Fruit fly (Drosophila melanogaster): Measurements from ENCODE around the gene mey.

Gene mey

DNA sequence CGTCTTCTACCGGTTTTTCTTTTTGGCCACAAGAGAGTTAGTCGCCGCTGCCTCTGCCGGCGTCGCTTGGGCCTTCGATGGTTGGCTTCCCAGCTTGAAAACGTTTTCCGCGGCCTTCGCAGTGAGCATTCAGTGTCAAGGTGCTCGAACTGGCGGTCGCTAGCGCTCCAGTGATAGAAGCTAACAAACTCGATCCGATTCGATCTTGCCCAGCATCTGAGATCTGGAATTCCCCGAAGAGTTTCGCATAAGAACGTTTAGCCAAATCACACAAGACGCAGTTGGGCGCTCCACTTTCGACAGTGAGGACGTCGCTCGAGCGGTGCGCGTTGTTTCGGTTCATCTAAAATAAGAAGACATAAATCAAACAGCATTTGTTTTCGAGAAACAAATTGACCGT lies at the start of gene mey:
Gene mey (plus strand): TSS at position 122 of the 400 bp plus-strand sequence.
- TF ChIP-seq pan (optimal IDR thresholded peaks at IDR 0.05) (no peak), EcR (GFP tag; optimal IDR thresholded peaks at IDR 0.05) (no peak), CG8478 (optimal IDR thresholded peaks at IDR 0.05) (no peak), psq (optimal IDR thresholded peaks at IDR 0.05) (no peak), Dll (optimal IDR thresholded peaks at IDR 0.05) (no peak), usp (GFP tag; optimal IDR thresholded peaks at IDR 0.05) (no peak)

DNA sequence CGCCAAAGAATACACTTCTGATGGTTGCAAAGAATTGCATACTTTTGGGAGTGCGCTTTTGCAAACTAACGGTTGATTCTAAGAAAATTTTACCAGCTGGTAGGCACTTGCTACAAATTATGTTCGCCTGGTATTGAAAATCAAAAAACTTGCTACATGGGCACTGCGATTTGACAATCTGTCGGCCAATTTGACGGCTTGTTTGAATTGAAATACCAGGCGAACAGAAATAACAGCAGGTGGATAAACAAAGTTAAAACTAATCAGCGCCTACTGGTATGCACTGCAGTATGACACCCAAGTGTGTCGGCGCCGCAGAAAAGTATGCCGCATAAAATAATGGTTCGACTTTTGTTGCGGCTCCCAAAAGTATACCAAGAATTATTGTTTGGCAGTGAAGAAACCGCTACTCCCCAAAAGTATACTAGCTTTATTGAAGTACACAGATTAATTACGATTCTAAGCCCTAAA lies 41.0 kb upstream of the mey start:
- TF ChIP-seq CG8478 (optimal IDR thresholded peaks at IDR 0.05) (no peak), pan (optimal IDR thresholded peaks at IDR 0.05) (no peak), Dll (optimal IDR thresholded peaks at IDR 0.05) (no peak), psq (optimal IDR thresholded peaks at IDR 0.05) (no peak), EcR (GFP tag; optimal IDR thresholded peaks at IDR 0.05) (no peak), usp (GFP tag; optimal IDR thresholded peaks at IDR 0.05) (no peak)

DNA sequence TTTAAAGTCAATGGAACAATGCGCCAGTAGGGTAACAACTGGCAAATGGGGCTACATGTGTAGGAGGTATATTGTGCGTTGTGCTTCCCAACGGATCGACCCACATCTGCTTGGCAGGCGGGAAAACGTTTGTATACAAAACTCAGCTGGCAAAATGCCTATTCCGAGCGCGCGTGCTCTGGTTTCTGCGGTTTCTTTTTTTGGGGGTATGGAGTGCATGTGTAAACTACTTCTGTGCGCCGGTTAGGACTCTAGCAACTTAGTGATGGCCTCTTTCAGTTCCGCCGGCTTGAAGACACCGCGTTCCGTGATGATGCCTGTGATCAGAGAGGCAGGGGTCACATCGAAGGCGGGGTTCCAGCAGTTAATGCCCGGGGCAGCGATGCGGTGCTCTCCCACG lies 39.3 kb upstream of the mey start, which contains the start of gene Loxl1:
Gene Loxl1 (minus strand): TSS at position 101 of the 400 bp plus-strand sequence.
- no peak for TF ChIP-seq usp (GFP tag; optimal IDR thresholded peaks at IDR 0.05)
- no peak for TF ChIP-seq CG8478 (optimal IDR thresholded peaks at IDR 0.05)

DNA sequence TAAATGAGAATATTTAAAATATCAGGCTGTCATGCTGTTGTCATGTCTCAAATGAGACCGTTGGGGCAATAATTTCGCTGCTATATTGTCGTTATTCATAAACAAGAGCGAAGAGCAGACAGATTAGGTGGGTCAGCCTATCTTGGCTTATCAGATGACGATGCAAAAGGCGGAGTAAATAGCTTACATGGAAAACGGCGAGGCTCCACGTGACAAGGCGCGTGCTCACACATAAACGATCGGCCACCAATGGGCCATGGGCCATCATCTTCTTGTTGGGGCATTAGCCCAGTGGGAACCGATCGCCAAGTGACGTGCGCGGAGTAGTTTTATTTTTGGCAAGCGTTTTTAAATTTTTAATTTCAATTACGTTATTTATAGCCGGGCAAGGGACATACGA lies 37.8 kb upstream of the mey start:
- TF ChIP-seq usp (GFP tag; optimal IDR thresholded peaks at IDR 0.05) (no peak), pan (optimal IDR thresholded peaks at IDR 0.05) (no peak), psq (optimal IDR thresholded peaks at IDR 0.05) (no peak)

DNA sequence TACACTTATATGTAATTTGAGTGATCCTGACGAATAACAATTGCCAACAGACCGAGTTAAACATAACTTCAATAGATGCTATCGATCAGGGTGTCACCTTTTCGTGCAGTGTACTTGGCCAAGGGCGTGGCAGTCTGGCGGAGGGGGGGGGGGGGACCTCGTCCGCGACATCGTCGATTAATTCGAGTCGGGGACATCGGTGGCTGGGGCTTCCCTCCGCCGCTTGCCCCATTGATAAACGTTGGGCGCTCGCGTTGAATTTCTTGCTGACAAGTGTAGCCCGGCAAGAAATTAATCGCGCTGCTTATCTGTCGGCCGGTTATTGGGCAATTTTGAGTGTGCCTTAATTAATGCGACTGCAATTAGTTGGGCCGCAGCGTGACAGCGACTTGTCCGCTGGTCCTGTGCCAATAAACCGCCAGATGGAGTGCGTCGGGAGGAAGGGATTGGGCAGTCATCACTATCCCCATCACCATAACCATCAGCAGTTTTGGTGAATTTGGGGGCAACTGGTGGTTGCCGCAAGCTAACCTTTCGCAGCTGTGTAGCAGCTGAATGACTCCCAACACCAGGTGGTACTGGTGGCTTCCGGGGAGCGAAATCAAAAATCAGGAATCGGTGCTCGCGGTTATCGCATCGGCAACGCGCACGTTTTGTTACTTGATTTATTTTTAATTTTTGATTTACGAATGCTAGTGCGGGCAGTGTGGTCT lies 36.6 kb upstream of the mey start:
- peak; percentile 23 for TF ChIP-seq Dll (optimal IDR thresholded peaks at IDR 0.05)
- no peak for TF ChIP-seq EcR (GFP tag; optimal IDR thresholded peaks at IDR 0.05)
- no peak for TF ChIP-seq usp (GFP tag; optimal IDR thresholded peaks at IDR 0.05)

DNA sequence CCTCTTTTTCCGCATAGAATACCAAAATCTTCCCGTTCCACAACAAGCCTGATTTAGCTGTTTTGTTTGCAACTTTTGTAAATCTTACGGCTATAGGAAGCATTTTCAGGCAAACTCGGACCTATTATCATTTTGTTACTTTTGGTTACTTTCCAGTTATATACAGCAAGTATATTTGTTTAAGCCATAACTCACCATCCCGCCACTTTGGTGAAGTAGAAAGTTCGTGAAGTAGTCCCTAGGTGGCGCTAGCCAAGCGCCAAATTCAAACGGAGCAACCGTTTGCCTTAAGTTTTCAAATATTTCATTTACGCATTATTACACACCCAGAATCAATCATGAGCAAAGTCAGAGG lies 36.0 kb upstream of the mey start, which contains the start of the genes CG11334 and CG11333:
Gene CG11334 (minus strand): TSS at position 26 of the 355 bp plus-strand sequence.
Gene CG11333 (plus strand): TSS at position 290 of the 355 bp plus-strand sequence.
- no peak for TF ChIP-seq CG8478 (optimal IDR thresholded peaks at IDR 0.05)
- no peak for TF ChIP-seq usp (GFP tag; optimal IDR thresholded peaks at IDR 0.05)

DNA sequence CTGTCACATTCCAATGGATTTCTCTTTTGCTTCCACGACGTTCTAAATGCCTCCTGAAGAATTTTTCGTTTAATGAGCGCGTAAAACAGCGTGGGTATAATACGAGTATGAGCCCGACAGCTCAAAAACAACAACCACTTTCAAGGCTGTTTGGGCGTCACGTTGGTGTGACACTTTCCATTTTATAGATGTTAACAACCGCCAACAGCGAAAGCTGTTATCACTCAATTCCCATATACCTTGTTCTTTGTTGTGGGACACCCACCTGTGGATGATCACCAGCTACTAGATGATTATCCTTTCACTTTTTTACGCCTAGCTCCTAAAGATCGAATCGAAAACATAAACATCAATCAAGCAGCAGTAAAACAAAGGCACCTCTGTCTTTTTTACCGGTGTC lies 21.9 kb upstream of the mey start:
- TF ChIP-seq Dll (optimal IDR thresholded peaks at IDR 0.05) (no peak), EcR (GFP tag; optimal IDR thresholded peaks at IDR 0.05) (no peak), CG8478 (optimal IDR thresholded peaks at IDR 0.05) (no peak), psq (optimal IDR thresholded peaks at IDR 0.05) (no peak), usp (GFP tag; optimal IDR thresholded peaks at IDR 0.05) (no peak), pan (optimal IDR thresholded peaks at IDR 0.05) (no peak)

DNA sequence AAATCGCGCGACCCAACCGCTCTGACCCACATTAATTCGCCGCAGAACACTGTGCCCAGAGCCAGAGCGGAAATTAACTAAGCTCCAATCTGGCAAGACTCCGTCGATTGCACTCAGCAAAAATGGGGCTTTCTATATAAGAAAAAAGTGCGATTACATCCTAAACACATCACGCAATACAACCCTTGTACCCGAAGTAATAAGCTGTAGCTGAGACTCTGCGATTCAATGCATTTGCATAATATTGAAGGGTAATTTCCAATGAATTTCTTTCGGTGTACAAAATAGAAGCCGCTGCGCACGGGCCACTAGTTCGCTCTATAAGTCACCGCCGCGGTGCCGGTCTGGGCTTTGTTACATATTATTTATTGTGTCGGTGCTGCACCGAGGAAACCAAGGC lies 16.9 kb upstream of the mey start:
- TF ChIP-seq Dll (optimal IDR thresholded peaks at IDR 0.05) (no peak), EcR (GFP tag; optimal IDR thresholded peaks at IDR 0.05) (no peak), psq (optimal IDR thresholded peaks at IDR 0.05) (no peak), pan (optimal IDR thresholded peaks at IDR 0.05) (no peak), CG8478 (optimal IDR thresholded peaks at IDR 0.05) (no peak), usp (GFP tag; optimal IDR thresholded peaks at IDR 0.05) (no peak)

DNA sequence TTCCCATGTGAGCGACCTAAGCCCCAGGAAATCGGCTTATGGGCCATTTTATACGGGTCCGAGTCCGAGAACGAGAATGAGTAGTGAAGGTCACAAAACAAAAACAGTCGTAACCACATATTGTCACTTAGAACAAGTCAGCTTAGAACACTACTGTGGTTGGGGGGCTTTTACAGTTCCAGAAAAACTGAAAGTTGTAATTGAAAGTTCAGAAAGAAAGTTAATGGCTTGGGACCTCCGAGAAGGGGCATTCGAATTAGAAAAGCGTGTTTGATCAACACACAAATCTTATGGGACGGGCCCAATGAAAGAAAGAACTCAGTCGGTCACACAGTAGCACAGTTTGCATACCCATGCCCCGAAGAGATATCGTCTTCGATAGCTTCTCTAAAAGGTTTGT lies 16.0 kb upstream of the mey start:
- TF ChIP-seq EcR (GFP tag; optimal IDR thresholded peaks at IDR 0.05) (no peak), usp (GFP tag; optimal IDR thresholded peaks at IDR 0.05) (no peak), CG8478 (optimal IDR thresholded peaks at IDR 0.05) (no peak), Dll (optimal IDR thresholded peaks at IDR 0.05) (no peak), psq (optimal IDR thresholded peaks at IDR 0.05) (no peak), pan (optimal IDR thresholded peaks at IDR 0.05) (no peak)

DNA sequence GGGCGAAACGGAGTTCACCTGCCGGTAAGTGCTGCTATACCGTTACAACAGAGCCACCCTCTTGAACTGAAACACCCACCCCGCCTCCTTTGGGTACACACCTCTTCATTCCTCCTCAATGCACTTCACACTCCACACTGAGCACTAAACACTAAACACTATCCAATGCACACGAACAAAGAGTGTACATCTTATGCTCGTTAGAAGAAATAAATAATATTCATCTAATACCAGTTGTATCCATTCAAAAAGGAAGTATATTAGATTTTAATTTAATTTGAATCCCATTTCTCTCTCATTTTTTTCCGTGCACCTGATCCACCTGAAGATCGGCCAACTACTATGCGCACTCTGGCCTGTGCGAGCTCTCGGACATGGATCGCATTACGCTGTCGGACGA lies 4.6 kb downstream of the mey start:
- TF ChIP-seq EcR (GFP tag; optimal IDR thresholded peaks at IDR 0.05) (no peak), pan (optimal IDR thresholded peaks at IDR 0.05) (no peak), usp (GFP tag; optimal IDR thresholded peaks at IDR 0.05) (no peak), Dll (optimal IDR thresholded peaks at IDR 0.05) (no peak), CG8478 (optimal IDR thresholded peaks at IDR 0.05) (no peak), psq (optimal IDR thresholded peaks at IDR 0.05) (no peak)

DNA sequence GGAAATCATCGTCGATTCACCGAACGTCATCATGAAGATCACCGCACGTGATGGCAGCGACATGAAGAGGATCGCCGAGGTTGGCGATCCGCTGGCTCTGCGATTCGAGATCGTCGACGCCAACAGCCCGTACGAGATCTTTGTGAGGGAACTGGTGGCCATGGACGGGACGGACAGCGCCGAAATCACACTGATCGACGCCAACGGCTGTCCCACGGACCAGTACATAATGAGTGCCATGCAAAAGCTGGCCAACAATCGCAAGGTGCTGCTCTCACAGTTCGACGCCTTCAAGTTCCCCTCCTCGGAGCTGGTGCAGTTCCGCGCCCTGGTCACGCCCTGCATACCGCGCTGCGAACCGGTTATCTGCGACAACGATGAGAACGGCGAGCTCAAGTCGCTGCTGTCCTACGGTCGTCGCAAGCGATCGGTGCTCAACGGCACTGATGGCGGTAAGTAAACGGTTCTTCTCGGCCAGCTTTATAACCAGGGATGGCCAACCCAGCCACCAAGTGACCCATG lies 5.8 kb downstream of the mey start:
- TF ChIP-seq usp (GFP tag; optimal IDR thresholded peaks at IDR 0.05): no peak
- no peak for TF ChIP-seq pan (optimal IDR thresholded peaks at IDR 0.05)
- TF ChIP-seq Dll (optimal IDR thresholded peaks at IDR 0.05): no peak
- TF ChIP-seq CG8478 (optimal IDR thresholded peaks at IDR 0.05): no peak
- TF ChIP-seq psq (optimal IDR thresholded peaks at IDR 0.05): no peak

DNA sequence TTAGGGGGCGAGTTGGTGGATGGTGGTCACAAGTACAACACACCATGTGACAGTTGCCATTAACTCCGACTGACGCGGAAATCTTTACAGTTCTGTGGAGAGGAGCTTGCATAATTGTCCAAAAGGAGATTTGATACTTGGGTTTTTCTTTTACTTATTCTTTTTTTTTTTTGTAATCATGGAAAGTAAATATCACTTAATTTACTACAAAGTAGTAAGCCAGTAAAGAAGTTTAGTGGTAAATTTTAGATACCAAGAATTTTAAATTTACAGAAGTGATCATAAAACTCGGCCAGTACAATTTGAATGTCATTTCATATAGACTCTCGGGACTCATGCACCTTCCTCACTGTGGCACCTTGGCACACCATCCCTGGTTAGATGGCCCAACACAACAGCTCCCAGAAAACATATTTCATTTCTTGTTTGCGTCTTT lies 6.2 kb downstream of the mey start:
- TF ChIP-seq usp (GFP tag; optimal IDR thresholded peaks at IDR 0.05): no peak
- no peak for TF ChIP-seq psq (optimal IDR thresholded peaks at IDR 0.05)
- no peak for TF ChIP-seq pan (optimal IDR thresholded peaks at IDR 0.05)
- no peak for TF ChIP-seq CG8478 (optimal IDR thresholded peaks at IDR 0.05)

DNA sequence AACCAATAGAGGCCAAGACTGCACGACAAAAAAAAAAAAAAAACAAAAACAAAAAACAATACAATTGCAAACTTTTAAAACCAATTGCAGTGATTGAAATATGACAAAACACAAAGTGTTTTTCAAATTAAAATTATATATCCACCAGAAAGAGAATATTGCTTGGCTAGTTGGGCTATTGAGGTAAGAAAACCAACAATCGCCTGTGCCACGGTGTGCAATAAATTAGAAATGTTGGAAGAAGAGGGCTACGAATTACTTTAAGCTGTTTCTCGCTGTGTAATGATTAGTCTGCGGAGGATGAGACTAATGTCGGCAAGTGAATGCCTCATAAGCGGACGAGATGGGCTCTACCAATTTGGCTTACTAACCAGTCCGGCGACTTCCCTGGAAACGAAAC lies 13.0 kb downstream of the mey start:
- no peak for TF ChIP-seq psq (optimal IDR thresholded peaks at IDR 0.05)
- TF ChIP-seq EcR (GFP tag; optimal IDR thresholded peaks at IDR 0.05): no peak
- TF ChIP-seq pan (optimal IDR thresholded peaks at IDR 0.05): no peak
- no peak for TF ChIP-seq usp (GFP tag; optimal IDR thresholded peaks at IDR 0.05)
- TF ChIP-seq CG8478 (optimal IDR thresholded peaks at IDR 0.05): no peak
- TF ChIP-seq Dll (optimal IDR thresholded peaks at IDR 0.05): no peak
